Worm (Caenorhabditis elegans): ENCODE results near the gene F48G7.8.

F48G7.8 gene

ce11 chrV:628527-628926, 1.0 kb upstream of the F48G7.8 start, which contains the start of gene F48G7.9:
Gene F48G7.9 (minus strand): TSS chrV:628627.
- TF ChIP-seq pha-4 (tag; optimal IDR thresholded peaks at IDR 0.05) (no peak), sea-2 (GFP tag; optimal IDR thresholded peaks at IDR 0.05) (no peak), skn-1 (tag; optimal IDR thresholded peaks at IDR 0.05) (no peak), fkh-2 (tag; optimal IDR thresholded peaks at IDR 0.05) (no peak), egl-27 (tag; optimal IDR thresholded peaks at IDR 0.05) (no peak), fos-1 (tag; optimal IDR thresholded peaks at IDR 0.05) (no peak), nhr-12 (tag; optimal IDR thresholded peaks at IDR 0.05) (no peak), nhr-43 (tag; optimal IDR thresholded peaks at IDR 0.05; ENCODE audit: poor library complexity, severe bottlenecking) (no peak), nfya-1 (tag; optimal IDR thresholded peaks at IDR 0.05; ENCODE audit: insufficient read depth) (no peak), mdl-1 (tag; optimal IDR thresholded peaks at IDR 0.05) (no peak)

- no peak for TF ChIP-seq fkh-10 (GFP tag; optimal IDR thresholded peaks at IDR 0.05)
- TF ChIP-seq daf-12 (tag; optimal IDR thresholded peaks at IDR 0.05): no peak
- no peak for TF ChIP-seq ceh-16 (tag; optimal IDR thresholded peaks at IDR 0.05)
Observed at ce11 chrV:626321-626720, 1.2 kb downstream of the F48G7.8 start, which contains the start of gene F48G7.7. Gene F48G7.7 (minus strand): TSS chrV:626421.

ce11 chrV:624922-625321, 2.6 kb downstream of the F48G7.8 start, which contains the start of gene srt-17:
Gene srt-17 (minus strand): TSS chrV:625022.
- TF ChIP-seq unc-62 (GFP tag; optimal IDR thresholded peaks at IDR 0.05) (no peak), fos-1 (tag; optimal IDR thresholded peaks at IDR 0.05) (no peak), jun-1 (tag; optimal IDR thresholded peaks at IDR 0.05) (no peak)

ce11 chrV:622902-623301, 4.6 kb downstream of the F48G7.8 start, which contains the start of gene F48G7.5:
Gene F48G7.5 (minus strand): TSS chrV:622935.
- no peak for TF ChIP-seq ama-1 (optimal IDR thresholded peaks at IDR 0.05)
- TF ChIP-seq pqm-1 (tag; optimal IDR thresholded peaks at IDR 0.05): peak; percentile 64
- peak; percentile 36 for TF ChIP-seq pha-4 (tag; optimal IDR thresholded peaks at IDR 0.05)
- peak; percentile 56 for TF ChIP-seq elt-2 (tag; optimal IDR thresholded peaks at IDR 0.05)
- no peak for TF ChIP-seq jun-1 (tag; optimal IDR thresholded peaks at IDR 0.05)

- TF ChIP-seq egl-27 (tag; optimal IDR thresholded peaks at IDR 0.05): no peak
Observed at ce11 chrV:620987-621386, 6.5 kb downstream of the F48G7.8 start.

ce11 chrV:619054-619453, 8.4 kb downstream of the F48G7.8 start, which contains the start of gene F48G7.4:
Gene F48G7.4 (plus strand): TSS chrV:619453.
- TF ChIP-seq tbx-2 (tag; optimal IDR thresholded peaks at IDR 0.05): peak; percentile 57
- no peak for TF ChIP-seq elt-3 (tag; optimal IDR thresholded peaks at IDR 0.05)
- TF ChIP-seq jun-1 (tag; optimal IDR thresholded peaks at IDR 0.05): peak; percentile 83
- peak; percentile 84 for TF ChIP-seq hmg-11 (tag; optimal IDR thresholded peaks at IDR 0.05)
- TF ChIP-seq nhr-67 (tag; optimal IDR thresholded peaks at IDR 0.05): no peak
- peak; percentile 22 for TF ChIP-seq mdl-1 (tag; optimal IDR thresholded peaks at IDR 0.05)
- TF ChIP-seq unc-62 (GFP tag; optimal IDR thresholded peaks at IDR 0.05): peak; percentile 94
- TF ChIP-seq ceh-28 (tag; optimal IDR thresholded peaks at IDR 0.05): peak; percentile 74
- TF ChIP-seq nhr-76 (tag; optimal IDR thresholded peaks at IDR 0.05): no peak
- peak; percentile 66 for TF ChIP-seq lin-15B (tag; optimal IDR thresholded peaks at IDR 0.05)
- TF ChIP-seq zag-1 (tag; optimal IDR thresholded peaks at IDR 0.05): no peak
- TF ChIP-seq daf-12 (tag; optimal IDR thresholded peaks at IDR 0.05): no peak
- no peak for TF ChIP-seq mml-1 (tag; optimal IDR thresholded peaks at IDR 0.05)
- TF ChIP-seq nhr-23 (tag; optimal IDR thresholded peaks at IDR 0.05): peak; percentile 73
- no peak for TF ChIP-seq unc-39 (tag; optimal IDR thresholded peaks at IDR 0.05)
- TF ChIP-seq lin-39 (tag; optimal IDR thresholded peaks at IDR 0.05): peak; percentile 23
- TF ChIP-seq nhr-28 (tag; optimal IDR thresholded peaks at IDR 0.05): no peak
- TF ChIP-seq snpc-4 (tag; optimal IDR thresholded peaks at IDR 0.05): peak; percentile 85
- TF ChIP-seq aly-2 (tag; optimal IDR thresholded peaks at IDR 0.05): no peak
- no peak for TF ChIP-seq nhr-77 (tag; optimal IDR thresholded peaks at IDR 0.05)
- TF ChIP-seq ceh-16 (tag; optimal IDR thresholded peaks at IDR 0.05): no peak
- TF ChIP-seq R02D3.7 (tag; optimal IDR thresholded peaks at IDR 0.05): peak; percentile 8
- peak; percentile 4 for TF ChIP-seq nhr-25 (tag; optimal IDR thresholded peaks at IDR 0.05)
- no peak for TF ChIP-seq ceh-82 (tag; optimal IDR thresholded peaks at IDR 0.05)
- TF ChIP-seq nhr-12 (tag; optimal IDR thresholded peaks at IDR 0.05): no peak
- TF ChIP-seq lsy-12 (tag; optimal IDR thresholded peaks at IDR 0.05): no peak
- TF ChIP-seq nfya-1 (tag; optimal IDR thresholded peaks at IDR 0.05; ENCODE audit: insufficient read depth): peak; percentile 70
- TF ChIP-seq nhr-11 (tag; optimal IDR thresholded peaks at IDR 0.05): peak; percentile 58
- TF ChIP-seq pqm-1 (tag; optimal IDR thresholded peaks at IDR 0.05): peak; percentile 44
- no peak for TF ChIP-seq nhr-237 (tag; optimal IDR thresholded peaks at IDR 0.05)
- TF ChIP-seq ZK546.5 (tag; optimal IDR thresholded peaks at IDR 0.05): no peak
- TF ChIP-seq elt-1 (tag; optimal IDR thresholded peaks at IDR 0.05): peak; percentile 64
- TF ChIP-seq egl-27 (tag; optimal IDR thresholded peaks at IDR 0.05): peak; percentile 51

All from whole organism, L3 larva.